ENCODE assay signal across 5 fruit fly cellular contexts in the genomic region with DNA sequence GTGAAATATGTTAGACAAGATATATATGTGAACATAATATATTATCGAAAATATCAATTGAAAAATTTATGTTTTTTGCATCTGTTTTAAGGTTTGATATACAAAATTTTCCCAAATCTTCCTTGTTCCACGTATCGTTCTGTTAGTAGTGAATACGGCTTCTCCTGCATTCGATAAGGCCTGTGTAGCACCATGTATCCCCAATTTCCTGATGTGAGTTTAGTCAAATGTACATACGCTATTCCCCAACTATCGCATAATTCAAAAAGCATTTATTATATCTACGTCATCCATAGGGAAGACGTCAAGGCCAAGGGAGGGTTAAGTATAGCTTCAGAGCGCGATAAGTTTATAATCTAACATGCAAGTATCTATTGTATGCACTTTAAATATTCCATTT.
TF ChIP-seq lines count a peak whose summit lies in the region.

No protein-coding gene starts in this region.

- TF ChIP-seq CTCF in whole organism, embryonic (GFP tag; optimal IDR thresholded peaks at IDR 0.05; lab: Kevin White, UChicago) = no peak

TF ChIP-seq in whole organism, adult, 20 proteins besides CTCF, POLR2A, EP300 and RAD21:
- TF ChIP-seq bab1 (GFP tag; optimal IDR thresholded peaks at IDR 0.05; lab: Kevin White, UChicago) (peak; percentile 17), CG7045 (GFP tag; optimal IDR thresholded peaks at IDR 0.05; lab: Kevin White, UChicago) (no peak), ovo (GFP tag; optimal IDR thresholded peaks at IDR 0.05; lab: Kevin White, UChicago) (no peak)

TF ChIP-seq in whole organism, embryonic, 481 proteins besides CTCF, POLR2A, EP300 and RAD21 (continues in another document):
- TF ChIP-seq Dad (GFP tag; optimal IDR thresholded peaks at IDR 0.05; lab: Kevin White, UChicago) (no peak), Lim3 (GFP tag; IDR thresholded peaks at IDR 0.05; lab: Robert Waterston, UW) (no peak), esg (GFP tag; conservative IDR thresholded peaks at IDR 0.05; lab: Robert Waterston, UW) (no peak), CG11723 (GFP tag; optimal IDR thresholded peaks at IDR 0.05; lab: Kevin White, UChicago) (peak; percentile 72), grau (tag; optimal IDR thresholded peaks at IDR 0.05; lab: Kevin White, UChicago) (no peak), CG2116 (GFP tag; optimal IDR thresholded peaks at IDR 0.05; lab: Kevin White, UChicago) (peak; percentile 19), crp (GFP tag; optimal IDR thresholded peaks at IDR 0.05; lab: Kevin White, UChicago) (no peak), CG17802 (tag; optimal IDR thresholded peaks at IDR 0.05; lab: Kevin White, UChicago) (peak; percentile 99), BEAF-32 (GFP tag; optimal IDR thresholded peaks at IDR 0.05; lab: Kevin White, UChicago) (peak; percentile 61), Scr (GFP tag; IDR thresholded peaks at IDR 0.05; lab: Robert Waterston, UW; ENCODE audit: partially characterized antibody) (peak; percentile 64), chinmo (GFP tag; IDR thresholded peaks at IDR 0.05; lab: Robert Waterston, UW; ENCODE audit: partially characterized antibody) (no peak; the same call in 3 of the 4 replicates), CG30020 (tag; optimal IDR thresholded peaks at IDR 0.05; lab: Kevin White, UChicago) (peak; percentile 98), CG32532 (GFP tag; IDR thresholded peaks at IDR 0.05; lab: Robert Waterston, UW) (no peak), CG2712 (tag; optimal IDR thresholded peaks at IDR 0.05; lab: Kevin White, UChicago) (no peak), pzg (GFP tag; optimal IDR thresholded peaks at IDR 0.05; lab: Kevin White, UChicago) (peak; percentile 39), CG17385 (GFP tag; optimal IDR thresholded peaks at IDR 0.05; lab: Kevin White, UChicago) (no peak), Hey (tag; optimal IDR thresholded peaks at IDR 0.05; lab: Kevin White, UChicago) (no peak), CG10565 (GFP tag; optimal IDR thresholded peaks at IDR 0.05; lab: Kevin White, UChicago) (no peak), CG14860 (GFP tag; IDR thresholded peaks at IDR 0.05; lab: Robert Waterston, UW; ENCODE audit: partially characterized antibody) (no peak), CG4730 (GFP tag; IDR thresholded peaks at IDR 0.05; lab: Robert Waterston, UW) (no peak)

TF ChIP-seq in whole organism, prepupa, 60 proteins besides CTCF, POLR2A, EP300 and RAD21:
- TF ChIP-seq CG10631 (GFP tag; optimal IDR thresholded peaks at IDR 0.05; lab: Kevin White, UChicago) = peak; percentile 13
- no peak for TF ChIP-seq CG3919 (GFP tag; optimal IDR thresholded peaks at IDR 0.05; lab: Kevin White, UChicago)
- no peak for TF ChIP-seq net (GFP tag; optimal IDR thresholded peaks at IDR 0.05; lab: Kevin White, UChicago)
- TF ChIP-seq CG6276 (GFP tag; optimal IDR thresholded peaks at IDR 0.05; lab: Kevin White, UChicago) = no peak
- TF ChIP-seq ss (GFP tag; optimal IDR thresholded peaks at IDR 0.05; lab: Kevin White, UChicago) = no peak

TF ChIP-seq in whole organism, pupa, 21 proteins besides CTCF, POLR2A, EP300 and RAD21:
- TF ChIP-seq CG12605 (GFP tag; IDR thresholded peaks at IDR 0.05; lab: Robert Waterston, UW) (no peak), D1 (tag; optimal IDR thresholded peaks at IDR 0.05; lab: Kevin White, UChicago) (peak; percentile 22)
TF ChIP-seq in whole organism, pupa: peak in this region for 1.

TF ChIP-seq in whole organism, wandering third instar larva, 38 proteins besides CTCF, POLR2A, EP300 and RAD21:
- TF ChIP-seq woc (GFP tag; optimal IDR thresholded peaks at IDR 0.05; lab: Kevin White, UChicago) = peak; percentile 71
- no peak for TF ChIP-seq Hr78 (GFP tag; optimal IDR thresholded peaks at IDR 0.05; lab: Kevin White, UChicago)
